Worm (Caenorhabditis elegans) whole organism, young adult: ENCODE data around the gene R01E6.5.
A peak's percentile ranks its signal among the peaks of the same experiment; 100 is the strongest.

Source experiments
- B0019.2 ChIP-seq: fragments of 200-800 bp; sonication (Bioruptor generic); conservative IDR thresholded peaks from 2 replicates; pipeline ENCODE4 v1.3.6; 2022; ENCODE audit warnings: missing genetic modification reagents, missing genetic modification characterization, missing compliant biosample characterization
- B0035.1 ChIP-seq: sonication (generic microtip); optimal IDR thresholded peaks from 2 replicates; lab custom pipeline; 2016; ENCODE audit warnings: missing genetic modification characterization, mild to moderate bottlenecking, missing compliant biosample characterization, missing genotype, missing genetic modification reagents
- B0261.1 ChIP-seq: sonication (generic microtip); optimal IDR thresholded peaks from 2 replicates; lab custom pipeline; 2016; ENCODE audit warnings: mild to moderate bottlenecking, missing genetic modification characterization, moderate library complexity, missing compliant biosample characterization
- B0336.3 ChIP-seq: fragments of 200-800 bp; sonication (Bioruptor generic); IDR thresholded peaks from 2 replicates; pipeline ENCODE4 v1.3.6; 2022; ENCODE audit warnings: missing genetic modification characterization, missing compliant biosample characterization
- C06A6.2 ChIP-seq: fragments of 200-800 bp; sonication (Bioruptor generic); conservative IDR thresholded peaks from 2 replicates; pipeline ENCODE4 v1.3.6; 2022; ENCODE audit warnings: missing genetic modification characterization, missing compliant biosample characterization
- D2030.7 ChIP-seq: fragments of 200-800 bp; sonication (Bioruptor generic); IDR thresholded peaks from 2 replicates; pipeline ENCODE4 v1.3.6; 2022; ENCODE audit warnings: missing genetic modification reagents, missing genetic modification characterization, missing compliant biosample characterization
- F39B2.1 ChIP-seq: fragments of 200-800 bp; sonication (Bioruptor generic); IDR thresholded peaks from 2 replicates; pipeline ENCODE4 v1.3.6; 2022; ENCODE audit warnings: missing genetic modification reagents, missing genetic modification characterization, missing compliant biosample characterization
- F52B5.7 ChIP-seq: sonication (generic microtip); optimal IDR thresholded peaks from 2 replicates; lab custom pipeline; 2016; ENCODE audit warnings: mild to moderate bottlenecking, missing genetic modification characterization, missing compliant biosample characterization
- K11D2.4 ChIP-seq: fragments of 200-800 bp; sonication (Bioruptor generic); IDR thresholded peaks from 2 replicates; pipeline ENCODE4 v1.3.6; 2022; ENCODE audit warnings: missing genetic modification reagents, missing genetic modification characterization, missing compliant biosample characterization
- T07F8.4 ChIP-seq: sonication (generic microtip); optimal IDR thresholded peaks from 2 replicates; lab custom pipeline; 2016; ENCODE audit warnings: mild to moderate bottlenecking, missing genetic modification characterization, moderate library complexity, missing compliant biosample characterization
- Y56A3A.18 ChIP-seq: fragments of 200-800 bp; sonication (Bioruptor generic); IDR thresholded peaks from 2 replicates; pipeline ENCODE4 v1.3.6; 2022; ENCODE audit warnings: missing genetic modification reagents, missing genetic modification characterization, missing compliant biosample characterization
- Y79H2A.3 ChIP-seq: fragments of 200-800 bp; sonication (Bioruptor generic); conservative IDR thresholded peaks from 2 replicates; pipeline ENCODE4 v1.3.6; 2022; ENCODE audit warnings: missing genetic modification reagents, missing genetic modification characterization, missing compliant biosample characterization
- ZK185.1 ChIP-seq: sonication (generic microtip); optimal IDR thresholded peaks from 2 replicates; lab custom pipeline; 2016; ENCODE audit warnings: mild to moderate bottlenecking, missing genetic modification characterization, missing compliant biosample characterization; ENCODE audit not compliant: poor library complexity, severe bottlenecking
- akir-1 ChIP-seq: fragments of 200-800 bp; sonication (Bioruptor generic); optimal IDR thresholded peaks from 2 replicates; lab custom pipeline; 2018; ENCODE audit warnings: mild to moderate bottlenecking, missing genetic modification characterization, moderate library complexity, missing compliant biosample characterization
- athp-1 ChIP-seq: sonication (generic microtip); optimal IDR thresholded peaks from 2 replicates; lab custom pipeline; 2017; ENCODE audit warnings: mild to moderate bottlenecking, missing genetic modification characterization, missing compliant biosample characterization
- cebp-1 ChIP-seq, 2 experiments: fragments of 200-800 bp in 1 of 2; sonication (Bioruptor generic) in 1 of 2; sonication (generic microtip) in 1 of 2; IDR thresholded peaks in 1 of 2; optimal IDR thresholded peaks in 1 of 2; 2 replicates each; pipeline versions ENCODE4 v1.3.6 to Lab custom; 2017 to 2022; ENCODE audit warnings: missing compliant biosample characterization in 2 of 2, missing genetic modification characterization in 2 of 2, mild to moderate bottlenecking in 1 of 2, missing genetic modification reagents in 1 of 2, moderate library complexity in 1 of 2
- ceh-100 ChIP-seq: fragments of 200-800 bp; sonication (Bioruptor generic); IDR thresholded peaks from 2 replicates; pipeline ENCODE4 v1.3.6; 2022; ENCODE audit warnings: missing genetic modification reagents, missing genetic modification characterization, missing compliant biosample characterization
- ceh-40 ChIP-seq: fragments of 200-800 bp; sonication (Bioruptor generic); IDR thresholded peaks from 2 replicates; pipeline ENCODE4 v1.3.6; 2022; ENCODE audit warnings: missing genetic modification characterization, missing compliant biosample characterization
- ceh-58 ChIP-seq: fragments of 200-800 bp; sonication (Bioruptor generic); IDR thresholded peaks from 2 replicates; pipeline ENCODE4 v1.3.6; 2022; ENCODE audit warnings: missing genetic modification characterization, missing compliant biosample characterization
- die-1 ChIP-seq: sonication (generic microtip); optimal IDR thresholded peaks from 2 replicates; lab custom pipeline; 2016; ENCODE audit warnings: missing genotype, mild to moderate bottlenecking, missing genetic modification characterization, missing compliant biosample characterization
- dox-1 ChIP-seq: fragments of 200-800 bp; sonication (Bioruptor generic); IDR thresholded peaks from 2 replicates; pipeline ENCODE4 v1.3.6; 2022; ENCODE audit warnings: missing genetic modification reagents, missing genetic modification characterization, missing compliant biosample characterization
- dpl-1 ChIP-seq: fragments of 150-350 bp; optimal IDR thresholded peaks from 2 replicates; lab custom pipeline; 2014; ENCODE audit warnings: missing biosample characterization, missing genetic modification reagents, missing genetic modification characterization
- egl-18 ChIP-seq: fragments of 200-800 bp; sonication (Bioruptor generic); IDR thresholded peaks from 2 replicates; pipeline ENCODE4 v1.3.6; 2022; ENCODE audit warnings: missing genetic modification reagents, missing genetic modification characterization, missing compliant biosample characterization
- egl-44 ChIP-seq: fragments of 200-800 bp; sonication (Bioruptor generic); IDR thresholded peaks from 2 replicates; pipeline ENCODE4 v1.3.6; 2022; ENCODE audit warnings: missing genetic modification reagents, missing genetic modification characterization, missing compliant biosample characterization
- ekl-4 ChIP-seq: fragments of 200-800 bp; sonication (Bioruptor generic); IDR thresholded peaks from 2 replicates; pipeline ENCODE4 v1.3.6; 2022; ENCODE audit warnings: missing genetic modification reagents, missing genetic modification characterization, missing compliant biosample characterization
- gei-17 ChIP-seq: fragments of 200-800 bp; sonication (Bioruptor generic); optimal IDR thresholded peaks from 2 replicates; lab custom pipeline; 2018; ENCODE audit warnings: mild to moderate bottlenecking, missing genetic modification characterization, missing compliant biosample characterization
- hmg-1.2 ChIP-seq: fragments of 200-800 bp; sonication (Bioruptor generic); IDR thresholded peaks from 2 replicates; pipeline ENCODE4 v1.3.6; 2022; ENCODE audit warnings: missing genetic modification reagents, missing genetic modification characterization, missing compliant biosample characterization
- hrde-1 ChIP-seq: sonication (generic microtip); optimal IDR thresholded peaks from 2 replicates; lab custom pipeline; 2016; ENCODE audit warnings: missing genetic modification characterization, mild to moderate bottlenecking, missing compliant biosample characterization, moderate library complexity, missing genotype, missing genetic modification reagents, borderline replicate concordance
- lag-1 ChIP-seq: fragments of 200-800 bp; sonication (Bioruptor generic); IDR thresholded peaks from 2 replicates; pipeline ENCODE4 v1.3.6; 2022; ENCODE audit warnings: missing genetic modification reagents, missing genetic modification characterization, missing compliant biosample characterization
- let-607 ChIP-seq, 2 experiments: fragments of 200-800 bp in 1 of 2; sonication (Bioruptor generic) in 1 of 2; sonication (generic microtip) in 1 of 2; optimal IDR thresholded peaks; 2 replicates each; lab custom pipeline; 2016 to 2018; ENCODE audit warnings: mild to moderate bottlenecking in 2 of 2, missing compliant biosample characterization in 2 of 2, missing genetic modification characterization in 2 of 2, moderate library complexity in 2 of 2, missing genotype in 1 of 2
- lin-40 ChIP-seq: sonication (generic microtip); optimal IDR thresholded peaks from 2 replicates; lab custom pipeline; 2016; ENCODE audit warnings: missing genetic modification characterization, mild to moderate bottlenecking, missing compliant biosample characterization, missing genotype, missing genetic modification reagents
- lin-54 ChIP-seq: fragments of 200-800 bp; sonication (Bioruptor generic); optimal IDR thresholded peaks from 2 replicates; lab custom pipeline; 2018; ENCODE audit warnings: mild to moderate bottlenecking, missing genetic modification characterization, missing compliant biosample characterization
- madf-10 ChIP-seq: sonication (generic microtip); optimal IDR thresholded peaks from 2 replicates; lab custom pipeline; 2016; ENCODE audit warnings: mild to moderate bottlenecking, missing genetic modification characterization, missing compliant biosample characterization
- mcd-1 ChIP-seq: fragments of 200-800 bp; sonication (Bioruptor generic); IDR thresholded peaks from 2 replicates; pipeline ENCODE4 v1.3.6; 2022; ENCODE audit warnings: missing genetic modification reagents, missing genetic modification characterization, missing compliant biosample characterization
- nfya-1 ChIP-seq: sonication (generic microtip); optimal IDR thresholded peaks from 2 replicates; lab custom pipeline; 2017; ENCODE audit warnings: antibody characterized with exemption, missing compliant biosample characterization, missing genetic modification characterization, borderline replicate concordance; ENCODE audit not compliant: insufficient read depth
- nfyb-1 ChIP-seq: fragments of 200-800 bp; sonication (Bioruptor generic); IDR thresholded peaks from 2 replicates; pipeline ENCODE4 v1.3.6; 2022; ENCODE audit warnings: missing genetic modification reagents, missing genetic modification characterization, missing compliant biosample characterization
- nhr-120 ChIP-seq: fragments of 200-800 bp; sonication (Bioruptor generic); IDR thresholded peaks from 2 replicates; pipeline ENCODE4 v1.3.6; 2022; ENCODE audit warnings: missing genetic modification characterization, missing compliant biosample characterization
- nhr-27 ChIP-seq: fragments of 200-800 bp; sonication (Bioruptor generic); optimal IDR thresholded peaks from 2 replicates; lab custom pipeline; 2018; ENCODE audit warnings: mild to moderate bottlenecking, missing genetic modification characterization, moderate library complexity, missing compliant biosample characterization
- pbrm-1 ChIP-seq: fragments of 200-800 bp; sonication (Bioruptor generic); IDR thresholded peaks from 2 replicates; pipeline ENCODE4 v1.3.6; 2022; ENCODE audit warnings: missing genetic modification reagents, missing genetic modification characterization, missing compliant biosample characterization
- rcor-1 ChIP-seq: fragments of 200-800 bp; sonication (Bioruptor generic); IDR thresholded peaks from 2 replicates; pipeline ENCODE4 v1.3.6; 2022; ENCODE audit warnings: missing genetic modification reagents, missing genetic modification characterization, missing compliant biosample characterization
- rpc-1 ChIP-seq, 2 experiments: fragments of 150-350 bp in 1 of 2; sonication (generic microtip) in 1 of 2; optimal IDR thresholded peaks; 2 replicates each; lab custom pipeline; 2014 to 2018; ENCODE audit warnings: missing biosample characterization in 1 of 2, missing genetic modification characterization in 1 of 2, missing genetic modification reagents in 1 of 2, missing genotype in 1 of 2
- snpc-4 ChIP-seq, 5 experiments: fragments of 150-350 bp in 1 of 5; sonication (generic microtip) in 4 of 5; optimal IDR thresholded peaks; 2 replicates each; lab custom pipeline; 2014 to 2018; ENCODE audit warnings: missing genetic modification characterization in 5 of 5, missing biosample characterization in 3 of 5, antibody characterized with exemption in 2 of 5, mild to moderate bottlenecking in 2 of 5, missing compliant biosample characterization in 2 of 5, missing genotype in 2 of 5, moderate library complexity in 2 of 5, missing genetic modification reagents in 1 of 5
- somi-1 ChIP-seq: fragments of 200-800 bp; sonication (Bioruptor generic); optimal IDR thresholded peaks from 2 replicates; lab custom pipeline; 2018; ENCODE audit warnings: mild to moderate bottlenecking, missing genetic modification characterization, missing compliant biosample characterization
- tbp1 ChIP-seq: fragments of 200-800 bp; sonication (Bioruptor generic); optimal IDR thresholded peaks from 2 replicates; lab custom pipeline; 2018; ENCODE audit warnings: mild to moderate bottlenecking, missing genetic modification characterization, missing compliant biosample characterization
- tlf-1 ChIP-seq: fragments of 200-800 bp; sonication (Bioruptor generic); optimal IDR thresholded peaks from 2 replicates; lab custom pipeline; 2018; ENCODE audit warnings: mild to moderate bottlenecking, missing genetic modification characterization, missing compliant biosample characterization
- ztf-22 ChIP-seq: fragments of 200-800 bp; sonication (Bioruptor generic); optimal IDR thresholded peaks from 2 replicates; lab custom pipeline; 2018; ENCODE audit warnings: mild to moderate bottlenecking, missing genetic modification characterization, moderate library complexity, missing compliant biosample characterization

The R01E6.5 gene

ce11 chrX:13514384-13514783 is 22.5 kb upstream of the R01E6.5 start:
- TF ChIP-seq somi-1 (GFP tag; lab: Kevin White, UChicago) (peak; percentile 71), snpc-4 (GFP tag; optimal IDR thresholded peaks at IDR 0.05; lab: Kevin White, UChicago) (no peak), snpc-4 (tag; optimal IDR thresholded peaks at IDR 0.05; lab: Kevin White, UChicago) (peak in 3 of 4 experiments; percentile 52 to 64 (median 63)), lag-1 (no peak), ekl-4 (GFP tag; lab: Robert Waterston, UW) (peak; percentile 42; the same call in 1 of the 2 replicates), Y56A3A.18 (peak; percentile 75; the same call in 1 of the 2 replicates), rcor-1 (GFP tag; lab: Robert Waterston, UW) (peak; percentile 78), B0035.1 (peak; percentile 67), rpc-1 (optimal IDR thresholded peaks at IDR 0.05; lab: Kevin White, UChicago) (no peak), rpc-1 (tag; optimal IDR thresholded peaks at IDR 0.05; lab: Kevin White, UChicago) (no peak), egl-18 (no peak), nhr-120 (GFP tag; lab: Robert Waterston, UW) (no peak), ztf-22 (GFP tag; lab: Kevin White, UChicago) (no peak), B0019.2 (no peak), tlf-1 (GFP tag; lab: Kevin White, UChicago) (peak; percentile 82), ceh-100 (GFP tag; lab: Robert Waterston, UW) (0 out of 2 replicates have a peak, but pooled peaks have one; percentile 11), ZK185.1 (tag; lab: Kevin White, UChicago) (peak; percentile 92), lin-54 (GFP tag; lab: Kevin White, UChicago) (peak; percentile 60), nhr-27 (tag; lab: Kevin White, UChicago) (no peak), dox-1 (GFP tag; lab: Robert Waterston, UW) (peak; percentile 70), C06A6.2 (GFP tag; lab: Robert Waterston, UW) (peak; percentile 82), egl-44 (GFP tag; lab: Robert Waterston, UW) (no peak), nfyb-1 (GFP tag; lab: Robert Waterston, UW) (peak; percentile 73), let-607 (tag; optimal IDR thresholded peaks at IDR 0.05; lab: Kevin White, UChicago) (peak in 1 of 2 experiments; percentile 71), ceh-40 (GFP tag; lab: Robert Waterston, UW) (no peak), D2030.7 (GFP tag; lab: Robert Waterston, UW) (no peak), F39B2.1 (GFP tag; lab: Robert Waterston, UW) (no peak), hmg-1.2 (GFP tag; lab: Robert Waterston, UW) (peak; percentile 60), cebp-1 (GFP tag; IDR thresholded peaks at IDR 0.05; lab: Robert Waterston, UW) (no peak; the same call in 1 of the 2 replicates), cebp-1 (tag; optimal IDR thresholded peaks at IDR 0.05; lab: Kevin White, UChicago) (peak; percentile 83), F52B5.7 (tag; lab: Kevin White, UChicago) (no peak), lin-40 (tag; lab: Kevin White, UChicago) (peak; percentile 98), gei-17 (GFP tag; lab: Kevin White, UChicago) (peak; percentile 95), B0261.1 (tag; lab: Kevin White, UChicago) (peak; percentile 57), Y79H2A.3 (GFP tag; lab: Robert Waterston, UW) (no peak), die-1 (tag; lab: Kevin White, UChicago) (no peak), madf-10 (tag; lab: Kevin White, UChicago) (peak; percentile 72), athp-1 (tag; lab: Kevin White, UChicago) (no peak), K11D2.4 (GFP tag; lab: Robert Waterston, UW) (peak; percentile 90), mcd-1 (peak; percentile 63), dpl-1 (GFP tag; lab: Kevin White, UChicago) (no peak), tbp1 (peak; percentile 74), T07F8.4 (tag; lab: Kevin White, UChicago) (peak; percentile 14), akir-1 (GFP tag; lab: Kevin White, UChicago) (peak; percentile 38), B0336.3 (GFP tag; lab: Robert Waterston, UW) (peak; percentile 74), pbrm-1 (GFP tag; lab: Robert Waterston, UW) (peak; percentile 66), ceh-58 (no peak), hrde-1 (no peak), nfya-1 (tag; lab: Kevin White, UChicago) (no peak)
